Worm (Caenorhabditis elegans) whole organism, L2 larva: ENCODE measurements around the gene srh-44.

Experiments used
- R02D3.7 ChIP-seq: fragments of 150-350 bp; optimal IDR thresholded peaks from 2 replicates; lab custom pipeline; 2014; ENCODE audit warnings: missing biosample characterization, missing genetic modification characterization
- elt-1 ChIP-seq: fragments of 150-350 bp; optimal IDR thresholded peaks from 2 replicates; lab custom pipeline; 2014; ENCODE audit warnings: missing biosample characterization, missing genetic modification characterization
- lin-39 ChIP-seq: fragments of 150-350 bp; optimal IDR thresholded peaks from 2 replicates; lab custom pipeline; 2014; ENCODE audit warnings: missing biosample characterization, missing genetic modification reagents, missing genetic modification characterization
- lsy-2 ChIP-seq, 2 experiments: fragments of 150-350 bp in 1 of 2; sonication (generic microtip) in 1 of 2; optimal IDR thresholded peaks; 2 replicates each; lab custom pipeline; 2014 to 2017; ENCODE audit warnings: missing biosample characterization in 2 of 2, missing genetic modification characterization in 2 of 2
- nhr-237 ChIP-seq: fragments of 150-350 bp; optimal IDR thresholded peaks from 2 replicates; lab custom pipeline; 2014; ENCODE audit warnings: missing biosample characterization, missing genetic modification characterization
- nhr-6 ChIP-seq: fragments of 150-350 bp; optimal IDR thresholded peaks from 2 replicates; lab custom pipeline; 2014; ENCODE audit warnings: missing biosample characterization, missing genetic modification characterization
- skn-1 ChIP-seq: sonication (generic microtip); optimal IDR thresholded peaks from 2 replicates; lab custom pipeline; 2017; ENCODE audit warnings: missing biosample characterization, missing genetic modification characterization
- ztf-4 ChIP-seq: fragments of 150-350 bp; optimal IDR thresholded peaks from 2 replicates; lab custom pipeline; 2014; ENCODE audit warnings: missing biosample characterization, missing genetic modification characterization

- TF ChIP-seq nhr-6 (no peak), lin-39 (no peak), lsy-2 (tag; optimal IDR thresholded peaks at IDR 0.05; lab: Kevin White, UChicago) (no peak), nhr-237 (no peak), elt-1 (tag; lab: Kevin White, UChicago) (no peak), ztf-4 (tag; lab: Kevin White, UChicago) (no peak), skn-1 (tag; lab: Kevin White, UChicago) (no peak), R02D3.7 (tag; lab: Kevin White, UChicago) (no peak)
Measured at ce11 chrII:11537115-11537514, 22.2 kb downstream of the srh-44 start.
